Worm (Caenorhabditis elegans) whole organism, mixed stage, embryonic: ENCODE measurements around the gene F59B10.4.

Experiments used
- M03D4.4 ChIP-seq: sonication (generic microtip); optimal IDR thresholded peaks from 2 replicates; lab custom pipeline; 2017; ENCODE audit warnings: mild to moderate bottlenecking, missing genetic modification characterization, missing compliant biosample characterization
- bed-3 ChIP-seq: fragments of 200-800 bp; sonication (Bioruptor generic); optimal IDR thresholded peaks from 3 replicates; lab custom pipeline; 2018; ENCODE audit warnings: mild to moderate bottlenecking, missing genetic modification characterization, moderate library complexity, missing compliant biosample characterization
- blmp-1 ChIP-seq: fragments of 150-350 bp; optimal IDR thresholded peaks from 2 replicates; lab custom pipeline; 2014; ENCODE audit warnings: missing biosample characterization, missing genetic modification characterization
- ceh-39 ChIP-seq: fragments of 150-350 bp; optimal IDR thresholded peaks from 2 replicates; lab custom pipeline; 2014; ENCODE audit warnings: missing biosample characterization, missing genetic modification characterization
- ceh-83 ChIP-seq: fragments of 200-800 bp; sonication (Bioruptor generic); optimal IDR thresholded peaks from 2 replicates; lab custom pipeline; 2018; ENCODE audit warnings: mild to moderate bottlenecking, missing genetic modification characterization, missing compliant biosample characterization
- ces-1 ChIP-seq: fragments of 150-350 bp; optimal IDR thresholded peaks from 2 replicates; lab custom pipeline; 2014; ENCODE audit warnings: missing biosample characterization, missing genetic modification reagents, missing genetic modification characterization
- cnd-1 ChIP-seq: fragments of 200-800 bp; sonication (Bioruptor generic); optimal IDR thresholded peaks from 2 replicates; lab custom pipeline; 2018; ENCODE audit warnings: mild to moderate bottlenecking, missing genetic modification characterization, missing compliant biosample characterization
- drap-1 ChIP-seq: fragments of 200-800 bp; sonication (Bioruptor generic); optimal IDR thresholded peaks from 3 replicates; lab custom pipeline; 2018; ENCODE audit warnings: mild to moderate bottlenecking, missing genetic modification characterization, missing compliant biosample characterization
- elt-1 ChIP-seq: sonication (generic microtip); optimal IDR thresholded peaks from 2 replicates; lab custom pipeline; 2017; ENCODE audit warnings: missing genetic modification characterization, mild to moderate bottlenecking, missing compliant biosample characterization, antibody characterized with exemption, moderate library complexity, borderline replicate concordance; ENCODE audit not compliant: insufficient read depth
- elt-3 ChIP-seq: fragments of 150-350 bp; optimal IDR thresholded peaks from 2 replicates; lab custom pipeline; 2014; ENCODE audit warnings: missing biosample characterization, missing genetic modification characterization
- flh-1 ChIP-seq: fragments of 200-800 bp; sonication (Bioruptor generic); optimal IDR thresholded peaks from 2 replicates; lab custom pipeline; 2018; ENCODE audit warnings: mild to moderate bottlenecking, missing genetic modification characterization, moderate library complexity, missing compliant biosample characterization
- ham-2 ChIP-seq: fragments of 200-800 bp; sonication (Bioruptor generic); optimal IDR thresholded peaks from 2 replicates; lab custom pipeline; 2018; ENCODE audit warnings: mild to moderate bottlenecking, missing genetic modification characterization, missing compliant biosample characterization
- lin-13 ChIP-seq: fragments of 150-350 bp; optimal IDR thresholded peaks from 2 replicates; lab custom pipeline; 2014; ENCODE audit warnings: missing biosample characterization, missing genetic modification characterization
- lin-32 ChIP-seq: fragments of 200-800 bp; sonication (Bioruptor generic); optimal IDR thresholded peaks from 2 replicates; lab custom pipeline; 2018; ENCODE audit warnings: mild to moderate bottlenecking, missing genetic modification characterization, missing compliant biosample characterization
- lsy-2 ChIP-seq: fragments of 150-350 bp; optimal IDR thresholded peaks from 2 replicates; lab custom pipeline; 2014; ENCODE audit warnings: missing biosample characterization, missing genetic modification characterization
- mab-5 ChIP-seq: fragments of 150-350 bp; optimal IDR thresholded peaks from 2 replicates; lab custom pipeline; 2014; ENCODE audit warnings: missing biosample characterization, missing genetic modification characterization
- mep-1 ChIP-seq: fragments of 150-350 bp; optimal IDR thresholded peaks from 2 replicates; lab custom pipeline; 2017; ENCODE audit warnings: missing biosample characterization, missing genetic modification reagents, missing genetic modification characterization, inconsistent platforms
- mls-2 ChIP-seq: sonication (generic microtip); optimal IDR thresholded peaks from 2 replicates; lab custom pipeline; 2016; ENCODE audit warnings: mild to moderate bottlenecking, missing genetic modification characterization, moderate library complexity, missing compliant biosample characterization
- nhr-12 ChIP-seq: fragments of 150-350 bp; optimal IDR thresholded peaks from 2 replicates; lab custom pipeline; 2014; ENCODE audit warnings: missing biosample characterization, missing genetic modification characterization
- nhr-2 ChIP-seq: fragments of 150-350 bp; optimal IDR thresholded peaks from 2 replicates; lab custom pipeline; 2014; ENCODE audit warnings: missing biosample characterization, missing genetic modification characterization
- nhr-237 ChIP-seq: fragments of 150-350 bp; optimal IDR thresholded peaks from 2 replicates; lab custom pipeline; 2014; ENCODE audit warnings: missing biosample characterization, missing genetic modification characterization
- nhr-28 ChIP-seq: fragments of 150-350 bp; optimal IDR thresholded peaks from 2 replicates; lab custom pipeline; 2014; ENCODE audit warnings: missing biosample characterization, missing genetic modification characterization
- nhr-76 ChIP-seq: sonication (generic microtip); optimal IDR thresholded peaks from 2 replicates; lab custom pipeline; 2017; ENCODE audit warnings: missing biosample characterization, missing genetic modification characterization
- pha-4 ChIP-seq: fragments of 150-350 bp; optimal IDR thresholded peaks from 2 replicates; lab custom pipeline; 2018; ENCODE audit warnings: missing biosample characterization, missing genetic modification reagents, missing genetic modification characterization
- sem-2 ChIP-seq: fragments of 200-800 bp; sonication (Bioruptor generic); optimal IDR thresholded peaks from 2 replicates; lab custom pipeline; 2018; ENCODE audit warnings: mild to moderate bottlenecking, missing genetic modification characterization, missing compliant biosample characterization
- snpc-4 ChIP-seq: fragments of 150-350 bp; optimal IDR thresholded peaks from 2 replicates; lab custom pipeline; 2014; ENCODE audit warnings: missing biosample characterization, missing genetic modification characterization
- sptf-1 ChIP-seq: sonication (generic microtip); optimal IDR thresholded peaks from 2 replicates; lab custom pipeline; 2017; ENCODE audit warnings: mild to moderate bottlenecking, missing genetic modification characterization, moderate library complexity, missing compliant biosample characterization
- tbx-8 ChIP-seq: fragments of 200-800 bp; sonication (Bioruptor generic); optimal IDR thresholded peaks from 2 replicates; lab custom pipeline; 2018; ENCODE audit warnings: mild to moderate bottlenecking, missing genetic modification characterization, moderate library complexity, missing compliant biosample characterization
- unc-120 ChIP-seq: sonication (generic microtip); optimal IDR thresholded peaks from 2 replicates; lab custom pipeline; 2017; ENCODE audit warnings: missing genetic modification characterization, missing compliant biosample characterization; ENCODE audit not compliant: poor library complexity, severe bottlenecking
- unc-39 ChIP-seq: fragments of 150-350 bp; optimal IDR thresholded peaks from 2 replicates; lab custom pipeline; 2014; ENCODE audit warnings: missing biosample characterization, missing genetic modification characterization
- unc-62 ChIP-seq: fragments of 150-350 bp; optimal IDR thresholded peaks from 2 replicates; lab custom pipeline; 2014; ENCODE audit warnings: missing biosample characterization, missing genetic modification reagents, missing genetic modification characterization
- zip-8 ChIP-seq: fragments of 150-350 bp; optimal IDR thresholded peaks from 2 replicates; lab custom pipeline; 2014; ENCODE audit warnings: missing biosample characterization, missing genetic modification characterization
- ztf-11 ChIP-seq: fragments of 150-350 bp; optimal IDR thresholded peaks from 2 replicates; lab custom pipeline; 2014; ENCODE audit warnings: missing biosample characterization, missing genetic modification characterization

F59B10.4 gene

ce11 chrII:10527649-10528134 lies 8.8 kb upstream of the F59B10.4 start, which contains the start of gene mab-10:
TSS of gene mab-10 (plus strand) at chrII:10528084.
- TF ChIP-seq elt-1 (tag; lab: Kevin White, UChicago) (no peak), M03D4.4 (tag; lab: Kevin White, UChicago) (no peak), mab-5 (no peak)

- TF ChIP-seq elt-1 (tag; lab: Kevin White, UChicago) (no peak), unc-39 (tag; lab: Kevin White, UChicago) (no peak), unc-62 (GFP tag; lab: Kevin White, UChicago) (no peak), zip-8 (tag; lab: Kevin White, UChicago) (no peak), flh-1 (GFP tag; lab: Kevin White, UChicago) (no peak), sptf-1 (tag; lab: Kevin White, UChicago) (no peak), mep-1 (tag; lab: Kevin White, UChicago) (no peak), drap-1 (GFP tag; lab: Kevin White, UChicago) (no peak), blmp-1 (tag; lab: Kevin White, UChicago) (no peak), mab-5 (no peak), lin-32 (no peak), M03D4.4 (tag; lab: Kevin White, UChicago) (no peak), ztf-11 (tag; lab: Kevin White, UChicago) (no peak), lsy-2 (tag; lab: Kevin White, UChicago) (no peak), unc-120 (tag; lab: Kevin White, UChicago) (no peak), nhr-28 (tag; lab: Kevin White, UChicago) (no peak), cnd-1 (tag; lab: Kevin White, UChicago) (no peak), mls-2 (tag; lab: Kevin White, UChicago) (no peak), snpc-4 (tag; lab: Kevin White, UChicago) (no peak)
These were observed 6.2 kb upstream of the F59B10.4 start for ce11 chrII:10525134-10525533.

- no peak for TF ChIP-seq ceh-83
- TF ChIP-seq zip-8 (tag; lab: Kevin White, UChicago): no peak
- TF ChIP-seq bed-3 (GFP tag; lab: Kevin White, UChicago): no peak
- TF ChIP-seq pha-4 (tag; lab: Kevin White, UChicago): no peak
- TF ChIP-seq mab-5: no peak
- no peak for TF ChIP-seq drap-1 (GFP tag; lab: Kevin White, UChicago)
- TF ChIP-seq unc-120 (tag; lab: Kevin White, UChicago): no peak
- no peak for TF ChIP-seq sem-2 (GFP tag; lab: Kevin White, UChicago)
- no peak for TF ChIP-seq snpc-4 (tag; lab: Kevin White, UChicago)
- TF ChIP-seq ztf-11 (tag; lab: Kevin White, UChicago): no peak
These were observed 5.5 kb upstream of the F59B10.4 start, which contains the start of gene F59B10.6 for ce11 chrII:10524374-10524773. TSS of gene F59B10.6 (minus strand) at chrII:10524474.

ce11 chrII:10523583-10523982 lies 4.7 kb upstream of the F59B10.4 start, which contains the start of gene F59B10.5:
TSS of gene F59B10.5 (minus strand) at chrII:10523683.
- TF ChIP-seq ces-1 (no peak), unc-39 (tag; lab: Kevin White, UChicago) (no peak), unc-120 (tag; lab: Kevin White, UChicago) (no peak), ztf-11 (tag; lab: Kevin White, UChicago) (no peak), elt-3 (tag; lab: Kevin White, UChicago) (no peak), ceh-83 (no peak), bed-3 (GFP tag; lab: Kevin White, UChicago) (no peak), cnd-1 (tag; lab: Kevin White, UChicago) (no peak), lin-13 (tag; lab: Kevin White, UChicago) (no peak), lin-32 (no peak)

ce11 chrII:10523031-10523430 lies 4.1 kb upstream of the F59B10.4 start:
- TF ChIP-seq sptf-1 (tag; lab: Kevin White, UChicago): no peak
- no peak for TF ChIP-seq unc-62 (GFP tag; lab: Kevin White, UChicago)
- no peak for TF ChIP-seq mab-5
- no peak for TF ChIP-seq lsy-2 (tag; lab: Kevin White, UChicago)
- TF ChIP-seq cnd-1 (tag; lab: Kevin White, UChicago): no peak
- no peak for TF ChIP-seq nhr-12 (tag; lab: Kevin White, UChicago)
- no peak for TF ChIP-seq drap-1 (GFP tag; lab: Kevin White, UChicago)
- no peak for TF ChIP-seq elt-3 (tag; lab: Kevin White, UChicago)
- TF ChIP-seq nhr-237 (tag; lab: Kevin White, UChicago): no peak
- no peak for TF ChIP-seq unc-120 (tag; lab: Kevin White, UChicago)
- no peak for TF ChIP-seq pha-4 (tag; lab: Kevin White, UChicago)
- TF ChIP-seq ham-2 (GFP tag; lab: Kevin White, UChicago): no peak
- TF ChIP-seq sem-2 (GFP tag; lab: Kevin White, UChicago): no peak
- TF ChIP-seq tbx-8 (GFP tag; lab: Kevin White, UChicago): no peak
- TF ChIP-seq snpc-4 (tag; lab: Kevin White, UChicago): no peak
- no peak for TF ChIP-seq ceh-39
- TF ChIP-seq flh-1 (GFP tag; lab: Kevin White, UChicago): no peak
- TF ChIP-seq mls-2 (tag; lab: Kevin White, UChicago): no peak
- no peak for TF ChIP-seq nhr-76 (tag; lab: Kevin White, UChicago)
- no peak for TF ChIP-seq nhr-2 (tag; lab: Kevin White, UChicago)
